Fruit fly (Drosophila melanogaster): ENCODE results near the gene CG12091.

Gene CG12091

dm6 chr3L:1489523-1489922 is 47.1 kb downstream of the CG12091 start, which contains the start of gene stet (continued):
- TF ChIP-seq cad (GFP tag; optimal IDR thresholded peaks at IDR 0.05) = no peak
- no peak for TF ChIP-seq CG15479 (GFP tag; optimal IDR thresholded peaks at IDR 0.05)
- TF ChIP-seq CG3281 (GFP tag; optimal IDR thresholded peaks at IDR 0.05) = no peak
- no peak for TF ChIP-seq ems (GFP tag; optimal IDR thresholded peaks at IDR 0.05)
- TF ChIP-seq Dek (tag; optimal IDR thresholded peaks at IDR 0.05) = no peak
- TF ChIP-seq Dref (GFP tag; IDR thresholded peaks at IDR 0.05) = no peak
- TF ChIP-seq CG6175 (GFP tag; IDR thresholded peaks at IDR 0.05) = no peak
- 0 out of 3 replicates have a peak, but pooled peaks have one; percentile 35 for TF ChIP-seq Optix (GFP tag; IDR thresholded peaks at IDR 0.05)
- TF ChIP-seq mirr (GFP tag; optimal IDR thresholded peaks at IDR 0.05) = peak; percentile 25
- no peak for TF ChIP-seq dan (GFP tag; IDR thresholded peaks at IDR 0.05)
- TF ChIP-seq Dbx (GFP tag; IDR thresholded peaks at IDR 0.05) = 0 out of 3 replicates have a peak, but pooled peaks have one; percentile 15
- no peak for TF ChIP-seq CG34422 (GFP tag; IDR thresholded peaks at IDR 0.05)
- 0 out of 3 replicates have a peak, but pooled peaks have one; percentile 13 for TF ChIP-seq tgo (GFP tag; IDR thresholded peaks at IDR 0.05)
- no peak for TF ChIP-seq CG7839 (tag; optimal IDR thresholded peaks at IDR 0.05)
- no peak for TF ChIP-seq CG6272 (GFP tag; IDR thresholded peaks at IDR 0.05)
- no peak for TF ChIP-seq CG2202 (tag; optimal IDR thresholded peaks at IDR 0.05)
- TF ChIP-seq gfzf (GFP tag; optimal IDR thresholded peaks at IDR 0.05) = no peak
- no peak for TF ChIP-seq bab2 (GFP tag; optimal IDR thresholded peaks at IDR 0.05)
- no peak for TF ChIP-seq Ada2b (GFP tag; IDR thresholded peaks at IDR 0.05)
- TF ChIP-seq CG3838 (GFP tag; optimal IDR thresholded peaks at IDR 0.05) = no peak
- no peak for TF ChIP-seq croc (GFP tag; conservative IDR thresholded peaks at IDR 0.05)
- TF ChIP-seq CG9797 (GFP tag; optimal IDR thresholded peaks at IDR 0.05) = no peak
- TF ChIP-seq Atf3 (GFP tag; optimal IDR thresholded peaks at IDR 0.05) = no peak
- TF ChIP-seq br (optimal IDR thresholded peaks at IDR 0.05) = no peak
- TF ChIP-seq CG34376 (GFP tag; optimal IDR thresholded peaks at IDR 0.05) = peak; percentile 8
- TF ChIP-seq Oli (tag; optimal IDR thresholded peaks at IDR 0.05) = no peak
- TF ChIP-seq CG10959 (GFP tag; IDR thresholded peaks at IDR 0.05) = no peak
- TF ChIP-seq CG4282 (GFP tag; optimal IDR thresholded peaks at IDR 0.05) = no peak
- no peak for TF ChIP-seq Hr39 (optimal IDR thresholded peaks at IDR 0.05)
- TF ChIP-seq crc (GFP tag; optimal IDR thresholded peaks at IDR 0.05) = no peak
- no peak for TF ChIP-seq CG2678 (tag; optimal IDR thresholded peaks at IDR 0.05)
- no peak for TF ChIP-seq CG7556 (GFP tag; optimal IDR thresholded peaks at IDR 0.05)
- no peak for TF ChIP-seq CG18262 (tag; optimal IDR thresholded peaks at IDR 0.05)
- TF ChIP-seq CG18764 (GFP tag; optimal IDR thresholded peaks at IDR 0.05) = no peak
- no peak for TF ChIP-seq Blimp-1 (GFP tag; optimal IDR thresholded peaks at IDR 0.05)
- TF ChIP-seq gem (tag; optimal IDR thresholded peaks at IDR 0.05) = no peak
- no peak for TF ChIP-seq CG17912 (GFP tag; optimal IDR thresholded peaks at IDR 0.05)
- peak; percentile 27; the same call in 1 of the 3 replicates for TF ChIP-seq CG11456 (GFP tag; IDR thresholded peaks at IDR 0.05)
- peak; percentile 20 for TF ChIP-seq Hey (tag; optimal IDR thresholded peaks at IDR 0.05)
- TF ChIP-seq MBD-R2 (GFP tag; IDR thresholded peaks at IDR 0.05) = no peak
- TF ChIP-seq CG17361 (GFP tag; IDR thresholded peaks at IDR 0.05) = no peak
- TF ChIP-seq Atf6 (GFP tag; IDR thresholded peaks at IDR 0.05) = 0 out of 2 replicates have a peak, but pooled peaks have one; percentile 15
- TF ChIP-seq vfl (GFP tag; optimal IDR thresholded peaks at IDR 0.05) = no peak
- no peak for TF ChIP-seq CG17359 (tag; optimal IDR thresholded peaks at IDR 0.05)
- no peak for TF ChIP-seq Kr (GFP tag; optimal IDR thresholded peaks at IDR 0.05)
- peak; percentile 13 for TF ChIP-seq CG13894 (tag; optimal IDR thresholded peaks at IDR 0.05)
- no peak for TF ChIP-seq CG16863 (GFP tag; optimal IDR thresholded peaks at IDR 0.05)
- no peak for TF ChIP-seq dimm (GFP tag; IDR thresholded peaks at IDR 0.05)
- TF ChIP-seq CG8924 (tag; optimal IDR thresholded peaks at IDR 0.05) = no peak
- no peak for TF ChIP-seq abd-A (tag; optimal IDR thresholded peaks at IDR 0.05)
- no peak for TF ChIP-seq CG32772 (GFP tag; IDR thresholded peaks at IDR 0.05)
- no peak for TF ChIP-seq exex (tag; optimal IDR thresholded peaks at IDR 0.05)
- no peak for TF ChIP-seq Abd-B (GFP tag; optimal IDR thresholded peaks at IDR 0.05)
